Worm (Caenorhabditis elegans): ENCODE measurements around the gene art-1.
"Not testable (repeated sequence)": the region's sequence is repeated elsewhere in the genome, so short reads cannot be mapped to it uniquely, and the experiment has no call there.

art-1 gene

ce11 chrII:6972185-6972737 lies at the start of gene art-1:
Gene art-1, minus strand, starts transcription at chrII:6972235.
- no peak for TF ChIP-seq him-1 (tag; optimal IDR thresholded peaks at IDR 0.05)
- no peak for TF ChIP-seq dao-5 (tag; optimal IDR thresholded peaks at IDR 0.05)
- TF ChIP-seq W03F9.2 (tag; optimal IDR thresholded peaks at IDR 0.05), result no peak

DNA sequence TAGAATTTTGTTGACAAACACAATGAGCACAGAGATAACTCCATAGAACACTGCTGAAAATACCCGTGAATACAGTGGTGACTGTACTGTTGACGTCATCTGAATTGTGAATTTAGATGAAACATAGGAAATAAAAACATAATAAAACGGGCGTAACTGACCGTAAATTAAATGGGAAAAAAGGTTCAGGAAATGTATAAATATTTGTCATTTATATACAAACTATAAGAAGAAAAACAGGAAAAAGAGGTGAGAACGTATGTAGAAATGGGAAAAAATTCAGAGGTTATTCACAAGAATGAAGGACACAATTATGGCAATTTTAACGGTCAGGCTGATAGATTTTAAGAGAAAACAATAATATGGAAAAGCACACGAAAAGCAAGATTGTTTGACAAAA lies 40.6 kb upstream of the art-1 start, which contains the start of gene sqv-7:
TSS of gene sqv-7 (minus strand) at position 101 of the 400 bp plus-strand sequence.
- TF ChIP-seq him-1 (tag; optimal IDR thresholded peaks at IDR 0.05) (no peak), dao-5 (tag; optimal IDR thresholded peaks at IDR 0.05) (no peak), W03F9.2 (tag; optimal IDR thresholded peaks at IDR 0.05) (no peak)

DNA sequence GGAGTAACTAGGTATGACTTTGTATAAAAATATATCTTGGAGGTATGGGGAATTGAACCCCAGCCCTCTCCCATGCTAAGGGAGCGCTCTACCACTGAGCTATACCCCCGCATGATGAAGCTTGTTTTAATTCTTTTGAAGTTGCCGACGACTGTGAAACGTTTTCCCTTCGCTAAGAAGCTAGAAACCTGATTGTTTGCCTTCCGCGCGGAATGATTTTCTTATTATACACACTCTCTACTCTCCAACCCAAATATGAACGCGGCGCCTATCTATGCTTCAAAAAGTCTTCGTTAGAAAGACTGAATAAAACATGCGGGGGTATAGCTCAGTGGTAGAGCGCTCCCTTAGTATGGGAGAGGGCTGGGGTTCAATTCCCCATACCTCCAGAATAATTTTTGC lies 30.9 kb upstream of the art-1 start:
- TF ChIP-seq W03F9.2 (tag; optimal IDR thresholded peaks at IDR 0.05), result no peak
- no peak for TF ChIP-seq him-1 (tag; optimal IDR thresholded peaks at IDR 0.05)
- TF ChIP-seq dao-5 (tag; optimal IDR thresholded peaks at IDR 0.05), result no peak

DNA sequence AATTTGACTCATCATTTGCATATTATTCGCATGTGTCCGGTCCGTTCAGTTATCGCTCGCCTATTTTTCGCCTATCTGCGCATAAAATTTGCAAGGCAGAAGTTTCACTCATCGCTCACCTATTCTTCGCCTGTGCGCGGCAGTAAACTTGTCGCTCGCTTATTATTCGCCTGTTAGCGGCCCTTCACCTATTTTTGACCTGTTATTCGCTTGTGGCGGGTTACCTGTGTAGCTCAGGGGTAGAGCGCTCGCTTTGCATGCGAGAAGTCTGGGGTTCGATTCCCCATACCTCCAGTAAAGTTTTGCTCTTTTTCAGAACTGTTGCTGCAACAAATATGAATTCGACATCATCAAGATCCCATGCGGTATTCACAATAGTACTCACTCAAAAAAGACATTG lies 29.4 kb upstream of the art-1 start:
- TF ChIP-seq dao-5 (tag; optimal IDR thresholded peaks at IDR 0.05), result peak; percentile 56

DNA sequence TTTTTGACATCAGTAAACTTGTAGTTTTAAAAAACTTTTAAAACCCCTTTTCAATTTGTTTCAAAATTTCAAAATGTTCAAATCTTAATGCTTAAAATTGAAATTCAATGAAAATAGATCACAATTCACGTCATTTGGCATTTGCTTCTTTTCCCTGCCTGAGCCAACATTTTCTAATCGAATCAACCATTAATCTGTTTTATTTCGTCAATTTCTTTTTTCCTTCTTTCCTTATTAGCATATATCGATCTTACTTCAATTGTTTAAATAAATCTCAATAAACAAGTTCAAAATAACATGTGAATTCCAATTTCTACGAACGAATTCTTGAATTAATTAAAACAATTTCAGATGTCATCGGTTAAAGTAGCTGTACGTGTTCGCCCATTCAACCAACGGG lies 23.5 kb upstream of the art-1 start:
- no peak for TF ChIP-seq dao-5 (tag; optimal IDR thresholded peaks at IDR 0.05)
- no peak for TF ChIP-seq W03F9.2 (tag; optimal IDR thresholded peaks at IDR 0.05)
- TF ChIP-seq him-1 (tag; optimal IDR thresholded peaks at IDR 0.05), result no peak

ce11 chrII:6994677-6995076 lies 22.6 kb upstream of the art-1 start, which contains the start of gene unc-104:
Gene unc-104, plus strand, starts transcription at chrII:6994987.
- no peak for TF ChIP-seq dao-5 (tag; optimal IDR thresholded peaks at IDR 0.05)
- TF ChIP-seq him-1 (tag; optimal IDR thresholded peaks at IDR 0.05), result no peak
- TF ChIP-seq W03F9.2 (tag; optimal IDR thresholded peaks at IDR 0.05), result no peak

ce11 chrII:6992949-6993348 lies 20.9 kb upstream of the art-1 start:
- TF ChIP-seq dao-5 (tag; optimal IDR thresholded peaks at IDR 0.05) (no peak), W03F9.2 (tag; optimal IDR thresholded peaks at IDR 0.05) (no peak), him-1 (tag; optimal IDR thresholded peaks at IDR 0.05) (peak; percentile 95)

ce11 chrII:6989830-6990287 lies 17.8 kb upstream of the art-1 start, which contains the start of gene C15F1.1:
Gene C15F1.1, plus strand, starts transcription at chrII:6989880.
- TF ChIP-seq W03F9.2 (tag; optimal IDR thresholded peaks at IDR 0.05) (no peak), dao-5 (tag; optimal IDR thresholded peaks at IDR 0.05) (no peak), him-1 (tag; optimal IDR thresholded peaks at IDR 0.05) (no peak)

- TF ChIP-seq dao-5 (tag; optimal IDR thresholded peaks at IDR 0.05) (no peak), him-1 (tag; optimal IDR thresholded peaks at IDR 0.05) (no peak), W03F9.2 (tag; optimal IDR thresholded peaks at IDR 0.05) (no peak)
Measured at ce11 chrII:6979646-6980045, 7.6 kb upstream of the art-1 start, which contains the start of gene C15F1.2. Gene C15F1.2, plus strand, starts transcription at chrII:6979953.

ce11 chrII:6978908-6979307 lies 6.9 kb upstream of the art-1 start:
- TF ChIP-seq dao-5 (tag; optimal IDR thresholded peaks at IDR 0.05) (no peak), him-1 (tag; optimal IDR thresholded peaks at IDR 0.05) (no peak), W03F9.2 (tag; optimal IDR thresholded peaks at IDR 0.05) (no peak)

DNA sequence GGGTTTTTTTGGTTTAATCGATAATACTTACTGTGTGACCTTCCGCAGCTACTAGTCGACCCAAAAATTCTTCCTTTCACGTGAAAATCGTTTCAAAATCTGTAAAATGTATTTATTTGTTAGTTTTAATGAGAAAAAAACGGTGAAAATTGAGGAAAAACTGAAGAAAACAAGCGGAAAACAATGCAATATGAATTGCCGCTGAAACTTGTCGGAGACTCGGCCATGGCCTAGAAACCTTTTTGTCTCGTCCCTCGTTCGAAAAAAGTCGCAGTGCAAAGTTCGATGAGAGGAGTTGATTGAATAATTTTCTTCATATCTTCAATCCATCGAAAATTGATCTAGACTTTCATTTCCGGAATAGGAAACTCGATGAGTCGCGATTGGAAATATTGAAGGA lies 5.7 kb upstream of the art-1 start, which contains the start of gene C15F1.8:
TSS of gene C15F1.8 (minus strand) at position 101 of the 400 bp plus-strand sequence.
- TF ChIP-seq him-1, dao-5, W03F9.2 (tag; optimal IDR thresholded peaks at IDR 0.05): not testable (repeated sequence)

ce11 chrII:6975725-6976124 lies 3.7 kb upstream of the art-1 start:
- TF ChIP-seq W03F9.2 (tag; optimal IDR thresholded peaks at IDR 0.05), result no peak
- TF ChIP-seq him-1 (tag; optimal IDR thresholded peaks at IDR 0.05), result no peak
- no peak for TF ChIP-seq dao-5 (tag; optimal IDR thresholded peaks at IDR 0.05)

- TF ChIP-seq W03F9.2 (tag; optimal IDR thresholded peaks at IDR 0.05), result peak; percentile 24
- TF ChIP-seq dao-5 (tag; optimal IDR thresholded peaks at IDR 0.05), result no peak
- no peak for TF ChIP-seq him-1 (tag; optimal IDR thresholded peaks at IDR 0.05)
Measured at ce11 chrII:6974011-6974410, 2.0 kb upstream of the art-1 start.

ce11 chrII:6973501-6973900 lies 1.5 kb upstream of the art-1 start, which contains the start of gene sod-1:
Gene sod-1, minus strand, starts transcription at chrII:6973887.
- no peak for TF ChIP-seq dao-5 (tag; optimal IDR thresholded peaks at IDR 0.05)
- no peak for TF ChIP-seq him-1 (tag; optimal IDR thresholded peaks at IDR 0.05)
- no peak for TF ChIP-seq W03F9.2 (tag; optimal IDR thresholded peaks at IDR 0.05)

- TF ChIP-seq dao-5 (tag; optimal IDR thresholded peaks at IDR 0.05) (no peak), him-1 (tag; optimal IDR thresholded peaks at IDR 0.05) (no peak), W03F9.2 (tag; optimal IDR thresholded peaks at IDR 0.05) (no peak)
Measured at ce11 chrII:6970515-6970914, 1.5 kb downstream of the art-1 start, which contains the start of gene C15F1.5. Gene C15F1.5, minus strand, starts transcription at chrII:6970615.
